Fruit fly (Drosophila melanogaster) whole organism, embryonic: Measurements from ENCODE around the gene CG11342.

Experiments
- CG2120 ChIP-seq: fragments of 200-800 bp; sonication (Bioruptor generic); optimal IDR thresholded peaks from 3 replicates; lab custom pipeline; 2016; ENCODE audit warnings: missing biosample characterization, missing genetic modification characterization
- CrebB ChIP-seq: fragments of 200-800 bp; sonication (Bioruptor generic); optimal IDR thresholded peaks from 3 replicates; lab custom pipeline; 2018; ENCODE audit warnings: missing biosample characterization, mild to moderate bottlenecking, missing genetic modification characterization
- Hr39 ChIP-seq: fragments of >200 bp; optimal IDR thresholded peaks from 2 replicates; lab custom pipeline; 2017
- Optix ChIP-seq: fragments of 200-800 bp; sonication (Bioruptor generic); IDR thresholded peaks from 3 replicates; pipeline ENCODE4 v1.3.6; 2022; ENCODE audit warnings: missing biosample characterization, missing genetic modification characterization
- lmd ChIP-seq: fragments of 200-800 bp; sonication (Bioruptor generic); IDR thresholded peaks from 2 replicates; pipeline ENCODE4 v1.3.6; 2022; ENCODE audit warnings: missing biosample characterization, missing genetic modification characterization
- nom ChIP-seq: fragments of 200-800 bp; sonication (Bioruptor generic); optimal IDR thresholded peaks from 2 replicates; lab custom pipeline; 2017; ENCODE audit warnings: missing biosample characterization, missing genetic modification characterization, mild to moderate bottlenecking, moderate library complexity, missing genetic modification reagents

DNA sequence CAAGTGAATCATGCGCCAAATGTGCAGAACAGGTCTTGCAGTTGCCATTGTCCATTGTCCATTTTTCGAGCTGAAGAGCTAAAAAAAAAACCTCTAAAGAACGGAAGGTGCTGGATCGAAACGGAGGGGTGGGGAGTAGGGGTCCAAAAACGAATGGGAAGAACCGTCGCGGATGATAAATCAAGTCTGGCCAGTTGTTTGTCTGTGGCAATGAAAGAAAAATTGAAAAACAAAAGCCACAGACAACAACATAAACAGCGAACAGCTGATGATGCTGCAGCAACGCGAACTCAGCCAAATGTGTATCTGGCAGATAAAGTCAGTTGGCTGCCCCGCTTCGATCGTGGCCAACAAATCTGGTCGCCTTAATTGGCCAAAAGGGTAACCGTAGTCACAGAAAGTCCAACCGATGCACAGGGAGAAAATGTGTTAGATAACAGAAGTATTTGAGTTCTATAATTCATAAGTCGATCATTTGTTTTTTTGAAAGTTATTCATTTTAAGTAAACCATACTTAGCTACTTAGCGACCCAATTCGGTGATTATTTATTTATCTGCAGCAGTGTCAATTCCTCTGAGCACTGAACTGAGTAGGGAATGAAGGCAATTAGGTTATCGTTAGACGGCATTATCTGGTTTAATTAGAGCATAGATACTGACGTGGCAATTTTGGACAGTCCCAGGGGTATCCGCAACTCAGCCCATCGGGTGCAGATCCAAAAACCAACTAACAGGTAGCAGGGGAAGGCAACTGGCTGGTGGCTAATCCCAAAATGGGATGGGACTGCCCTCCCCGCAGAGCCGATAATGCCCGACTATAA is 41.3 kb upstream of the CG11342 start:
- TF ChIP-seq Optix (GFP tag; lab: Robert Waterston, UW) (no peak), nom (GFP tag; lab: Kevin White, UChicago) (no peak), Hr39 (lab: Kevin White, UChicago) (no peak), lmd (GFP tag; lab: Robert Waterston, UW) (no peak), CG2120 (GFP tag; lab: Kevin White, UChicago) (no peak), CrebB (tag; lab: Kevin White, UChicago) (no peak)
